Worm (Caenorhabditis elegans) whole organism, L2 larva: Measurements from ENCODE around the gene C01G6.9.

Experiments
- alr-1 ChIP-seq: fragments of 150-350 bp; optimal IDR thresholded peaks from 2 replicates; lab custom pipeline; 2014; ENCODE audit warnings: missing biosample characterization, missing genetic modification characterization
- ztf-11 ChIP-seq: sonication (generic microtip); optimal IDR thresholded peaks from 2 replicates; lab custom pipeline; 2017; ENCODE audit warnings: missing biosample characterization, missing genetic modification characterization

DNA sequence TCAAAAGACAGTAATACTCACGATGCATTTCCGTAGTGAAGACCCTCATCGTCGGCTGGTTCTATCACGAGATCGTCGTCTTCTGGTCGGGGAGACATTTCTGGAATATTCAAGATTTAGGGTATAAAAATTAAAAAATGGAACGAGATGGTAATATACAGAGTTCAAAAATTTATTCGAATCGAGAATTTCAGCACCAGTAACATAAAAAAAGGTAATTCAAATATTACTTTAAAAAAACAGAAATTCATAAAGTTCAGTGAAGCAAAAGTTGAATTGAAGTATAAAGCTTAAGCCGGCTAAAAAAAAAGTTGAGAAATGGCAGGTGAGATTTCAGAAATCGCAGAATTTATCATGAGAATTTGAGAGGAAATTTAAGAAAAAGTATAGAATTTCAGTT, 14.6 kb upstream of the C01G6.9 start, which contains the start of gene cam-1:
- TF ChIP-seq ztf-11 (tag; lab: Kevin White, UChicago) (no peak), alr-1 (tag; lab: Kevin White, UChicago) (no peak)
